Fruit fly (Drosophila melanogaster) whole organism: Measurements from ENCODE around the gene Arp6.

Source experiments
- CG8478 ChIP-seq: fragments of >200 bp; optimal IDR thresholded peaks from 2 replicates; lab custom pipeline; 2018; ENCODE audit warnings: inconsistent platforms
- EcR ChIP-seq, 2 experiments: fragments of >200 bp; optimal IDR thresholded peaks; 2 replicates each; lab custom pipeline; 2017; ENCODE audit warnings: missing biosample characterization in 2 of 2, missing genetic modification characterization in 2 of 2, missing genetic modification reagents in 2 of 2
- psq ChIP-seq: fragments of >200 bp; optimal IDR thresholded peaks from 2 replicates; lab custom pipeline; 2017
- usp ChIP-seq: fragments of >200 bp; optimal IDR thresholded peaks from 2 replicates; lab custom pipeline; 2017; ENCODE audit warnings: missing biosample characterization, missing genetic modification characterization, mixed read lengths

DNA sequence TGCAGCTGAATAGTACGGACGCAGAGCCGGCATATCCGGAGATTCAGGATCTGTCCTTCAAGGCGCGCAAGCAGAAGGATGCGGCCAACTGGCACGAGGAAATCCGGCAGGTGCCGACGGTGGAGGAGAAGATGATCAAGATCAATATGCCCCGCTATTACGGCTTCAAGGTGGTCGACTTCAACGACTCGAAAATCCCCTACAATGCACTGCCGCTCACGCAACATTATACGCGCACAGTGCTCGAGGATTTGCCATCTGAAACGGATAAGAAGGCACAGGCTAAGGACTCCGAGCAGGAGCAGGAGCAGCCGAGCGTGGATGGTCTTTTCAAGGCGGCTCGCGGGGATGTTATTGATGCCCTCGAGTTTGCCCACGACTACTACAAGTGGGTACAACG is 49.3 kb upstream of the Arp6 start:
- TF ChIP-seq CG8478 (lab: Kevin White, UChicago) (no peak), psq (lab: Kevin White, UChicago) (no peak), usp (GFP tag; lab: Kevin White, UChicago) (no peak), EcR (GFP tag; optimal IDR thresholded peaks at IDR 0.05; lab: Kevin White, UChicago) (no peak)
